Worm (Caenorhabditis elegans) whole organism, midembryonic: ENCODE data around the gene F55A4.3.

Experiments used
- cog-1 ChIP-seq: sonication (generic microtip); optimal IDR thresholded peaks from 2 replicates; lab custom pipeline; 2016; ENCODE audit warnings: missing genetic modification characterization, missing compliant biosample characterization
- flt-1 ChIP-seq: fragments of 200-800 bp; sonication (Bioruptor generic); IDR thresholded peaks from 2 replicates; pipeline ENCODE4 v1.3.6; 2022; ENCODE audit warnings: missing genetic modification characterization, missing compliant biosample characterization
- klf-2 ChIP-seq: fragments of 200-800 bp; sonication (Bioruptor generic); conservative IDR thresholded peaks from 2 replicates; pipeline ENCODE4 v1.3.6; 2022; ENCODE audit warnings: missing genetic modification reagents, missing genetic modification characterization, missing compliant biosample characterization
- med-1 ChIP-seq: sonication (generic microtip); optimal IDR thresholded peaks from 2 replicates; lab custom pipeline; 2017; ENCODE audit warnings: missing genetic modification characterization, mild to moderate bottlenecking, missing compliant biosample characterization, antibody characterized with exemption, missing genetic modification reagents; ENCODE audit not compliant: insufficient read depth
- ref-1 ChIP-seq: fragments of 200-800 bp; sonication (Bioruptor generic); conservative IDR thresholded peaks from 2 replicates; pipeline ENCODE4 v1.3.6; 2022; ENCODE audit warnings: missing genetic modification reagents, missing genetic modification characterization, missing compliant biosample characterization
- tab-1 ChIP-seq: fragments of 200-800 bp; sonication (Bioruptor generic); IDR thresholded peaks from 2 replicates; pipeline ENCODE4 v1.3.6; 2022; ENCODE audit warnings: missing genetic modification characterization, missing compliant biosample characterization
- ztf-23 ChIP-seq: fragments of 200-800 bp; sonication (Bioruptor generic); IDR thresholded peaks from 2 replicates; pipeline ENCODE4 v1.3.6; 2022; ENCODE audit warnings: missing genetic modification reagents, missing genetic modification characterization, missing compliant biosample characterization
- ztf-29 ChIP-seq: fragments of 200-800 bp; sonication (Bioruptor generic); IDR thresholded peaks from 2 replicates; pipeline ENCODE4 v1.3.6; 2022; ENCODE audit warnings: missing genetic modification reagents, missing genetic modification characterization, missing compliant biosample characterization

DNA sequence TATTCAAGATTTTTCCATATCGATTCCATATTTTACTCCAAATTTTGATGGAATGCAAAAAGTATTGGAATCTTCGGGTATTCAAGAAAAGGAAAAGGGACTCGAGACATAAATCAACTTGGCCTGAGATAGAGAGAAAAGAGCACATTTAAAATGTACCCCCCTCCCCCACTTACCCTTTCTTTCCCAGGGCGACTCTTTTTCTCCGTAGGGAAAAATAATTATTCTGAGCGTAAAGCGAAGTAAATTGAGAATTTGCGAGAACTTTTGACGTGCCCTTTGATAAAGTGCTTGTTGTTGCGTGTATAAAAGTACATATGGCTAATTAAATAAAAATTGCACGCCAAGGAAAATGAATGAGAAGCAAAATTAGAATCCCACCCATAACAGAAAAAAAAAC is 35.8 kb upstream of the F55A4.3 start:
- TF ChIP-seq klf-2 (GFP tag; lab: Robert Waterston, UW) (no peak), cog-1 (tag; lab: Kevin White, UChicago) (no peak), ref-1 (GFP tag; lab: Robert Waterston, UW) (no peak), ztf-23 (GFP tag; lab: Robert Waterston, UW) (no peak), flt-1 (GFP tag; lab: Robert Waterston, UW) (no peak), tab-1 (no peak), med-1 (no peak), ztf-29 (GFP tag; lab: Robert Waterston, UW) (no peak)
